Fruit fly (Drosophila melanogaster): ENCODE measurements around the gene cic.

dm6 chr3R:20282103-20282502 lies 29.5 kb downstream of the cic start:
- peak; percentile 35 for TF ChIP-seq spab (GFP tag; optimal IDR thresholded peaks at IDR 0.05)
- no peak for TF ChIP-seq Ets21C (GFP tag; optimal IDR thresholded peaks at IDR 0.05)
- TF ChIP-seq salr (GFP tag; optimal IDR thresholded peaks at IDR 0.05): peak in 1 of 2 experiments; percentile 50
- TF ChIP-seq topi (GFP tag; optimal IDR thresholded peaks at IDR 0.05): no peak
- TF ChIP-seq Eip78C (GFP tag): peak; percentile 84
- TF ChIP-seq Sox14 (GFP tag; optimal IDR thresholded peaks at IDR 0.05): peak; percentile 2
